Fruit fly (Drosophila melanogaster): Measurements from ENCODE around the gene CG42240.

CG42240 gene

dm6 chrX:6330369-6330949 lies at the start of gene CG42240:
Gene CG42240, plus strand, starts transcription at chrX:6330842.
- peak; percentile 53 for TF ChIP-seq noc (tag; optimal IDR thresholded peaks at IDR 0.05)

dm6 chrX:6283470-6283869 lies 47.2 kb upstream of the CG42240 start, which contains the start of gene CG11700:
Gene CG11700, minus strand, starts transcription at chrX:6283575.
- TF ChIP-seq noc (tag; optimal IDR thresholded peaks at IDR 0.05) = no peak

- TF ChIP-seq noc (tag; optimal IDR thresholded peaks at IDR 0.05) = peak; percentile 54
These were observed 42.8 kb upstream of the CG42240 start, which contains the start of the genes Top3beta and wuho for dm6 chrX:6287842-6288241. Gene Top3beta, minus strand, starts transcription at chrX:6287990. Gene wuho, plus strand, starts transcription at chrX:6288100.

- TF ChIP-seq noc (tag; optimal IDR thresholded peaks at IDR 0.05) = no peak
These were observed 39.5 kb upstream of the CG42240 start, which contains the start of the genes Rpt4 and mldr for dm6 chrX:6291083-6291699. Gene Rpt4, minus strand, starts transcription at chrX:6291245. Gene mldr, plus strand, starts transcription at chrX:6291303.

dm6 chrX:6294243-6294642 lies 36.4 kb upstream of the CG42240 start, which contains the start of gene CG15892:
Gene CG15892, minus strand, starts transcription at chrX:6294343.
- TF ChIP-seq noc (tag; optimal IDR thresholded peaks at IDR 0.05) = no peak

dm6 chrX:6295129-6295539 lies 35.5 kb upstream of the CG42240 start, which contains the start of the genes CG15891 and CG3815:
Gene CG15891, minus strand, starts transcription at chrX:6295345.
Gene CG3815, plus strand, starts transcription at chrX:6295389.
- TF ChIP-seq noc (tag; optimal IDR thresholded peaks at IDR 0.05) = no peak

- TF ChIP-seq noc (tag; optimal IDR thresholded peaks at IDR 0.05) = no peak
These were observed 29.6 kb upstream of the CG42240 start, which contains the start of gene CG12219 for dm6 chrX:6301052-6301451. Gene CG12219, minus strand, starts transcription at chrX:6301285.

- no peak for TF ChIP-seq noc (tag; optimal IDR thresholded peaks at IDR 0.05)
These were observed 27.4 kb upstream of the CG42240 start for dm6 chrX:6303196-6303595.

- no peak for TF ChIP-seq noc (tag; optimal IDR thresholded peaks at IDR 0.05)
These were observed 27.0 kb upstream of the CG42240 start, which contains the start of gene CG3823 for dm6 chrX:6303675-6304074. Gene CG3823, plus strand, starts transcription at chrX:6303975.

dm6 chrX:6304203-6304602 lies 26.4 kb upstream of the CG42240 start:
- TF ChIP-seq noc (tag; optimal IDR thresholded peaks at IDR 0.05) = no peak

dm6 chrX:6305317-6305716 lies 25.3 kb upstream of the CG42240 start:
- TF ChIP-seq noc (tag; optimal IDR thresholded peaks at IDR 0.05) = no peak

- no peak for TF ChIP-seq noc (tag; optimal IDR thresholded peaks at IDR 0.05)
These were observed 21.8 kb upstream of the CG42240 start, which contains the start of gene CG15894 for dm6 chrX:6308852-6309251. Gene CG15894, plus strand, starts transcription at chrX:6309212.

- no peak for TF ChIP-seq noc (tag; optimal IDR thresholded peaks at IDR 0.05)
These were observed 20.2 kb upstream of the CG42240 start for dm6 chrX:6310408-6310807.

dm6 chrX:6311516-6311915 lies 19.1 kb upstream of the CG42240 start:
- no peak for TF ChIP-seq noc (tag; optimal IDR thresholded peaks at IDR 0.05)

dm6 chrX:6315583-6315982 lies 15.1 kb upstream of the CG42240 start:
- no peak for TF ChIP-seq noc (tag; optimal IDR thresholded peaks at IDR 0.05)

dm6 chrX:6316858-6317474 lies 13.7 kb upstream of the CG42240 start:
- no peak for TF ChIP-seq noc (tag; optimal IDR thresholded peaks at IDR 0.05)

Data from whole organism, larva.